Fruit fly (Drosophila melanogaster) whole organism, prepupa: ENCODE measurements around the gene CG4650.

ENCODE experiments used
- CG10631 ChIP-seq: fragments of 200-800 bp; sonication (Bioruptor generic); optimal IDR thresholded peaks from 2 replicates; lab custom pipeline; 2016; ENCODE audit warnings: missing biosample characterization, missing genetic modification characterization
- CG10669 ChIP-seq: fragments of 200-800 bp; sonication (Bioruptor generic); optimal IDR thresholded peaks from 3 replicates; lab custom pipeline; 2018; ENCODE audit warnings: missing biosample characterization, mild to moderate bottlenecking, missing genetic modification characterization, moderate library complexity
- CG11294 ChIP-seq: fragments of 200-800 bp; sonication (Bioruptor generic); IDR thresholded peaks from 2 replicates; pipeline ENCODE4 v1.3.6; 2022; ENCODE audit warnings: missing biosample characterization, missing genetic modification characterization
- CG15336 ChIP-seq: fragments of 200-800 bp; sonication (Bioruptor generic); IDR thresholded peaks from 2 replicates; pipeline ENCODE4 v1.3.6; 2022; ENCODE audit warnings: missing biosample characterization, missing genetic modification characterization
- CG1621 ChIP-seq: fragments of 200-800 bp; sonication (Bioruptor generic); optimal IDR thresholded peaks from 3 replicates; lab custom pipeline; 2018; ENCODE audit warnings: missing biosample characterization, mild to moderate bottlenecking, missing genetic modification characterization
- CG3032 ChIP-seq: fragments of 200-800 bp; optimal IDR thresholded peaks from 2 replicates; lab custom pipeline; 2019; ENCODE audit warnings: missing biosample characterization, mild to moderate bottlenecking, missing genetic modification characterization, moderate library complexity
- CG31627 ChIP-seq: fragments of 200-800 bp; sonication (Bioruptor generic); optimal IDR thresholded peaks from 3 replicates; lab custom pipeline; 2016; ENCODE audit warnings: missing biosample characterization, missing genetic modification characterization
- CG4318 ChIP-seq: fragments of 200-800 bp; sonication (Bioruptor generic); optimal IDR thresholded peaks from 3 replicates; lab custom pipeline; 2017; ENCODE audit warnings: missing biosample characterization, mild to moderate bottlenecking, missing genetic modification characterization
- CG6276 ChIP-seq: fragments of 200-800 bp; sonication (Bioruptor generic); optimal IDR thresholded peaks from 2 replicates; lab custom pipeline; 2017; ENCODE audit warnings: missing biosample characterization, mild to moderate bottlenecking, missing genetic modification characterization
- CG6792 ChIP-seq: fragments of 200-800 bp; sonication (Bioruptor generic); optimal IDR thresholded peaks from 3 replicates; lab custom pipeline; 2016; ENCODE audit warnings: missing biosample characterization, missing genetic modification characterization
- CG7368 ChIP-seq: fragments of 200-800 bp; sonication (Bioruptor generic); optimal IDR thresholded peaks from 3 replicates; lab custom pipeline; 2016; ENCODE audit warnings: missing biosample characterization, missing genetic modification characterization
- CG8119 ChIP-seq: fragments of 200-800 bp; sonication (Bioruptor generic); IDR thresholded peaks from 3 replicates; pipeline ENCODE4 v1.3.6; 2022; ENCODE audit warnings: missing biosample characterization, missing genetic modification characterization
- CG9139 ChIP-seq: fragments of 200-800 bp; sonication (Bioruptor generic); optimal IDR thresholded peaks from 3 replicates; lab custom pipeline; 2017; ENCODE audit warnings: missing biosample characterization, mild to moderate bottlenecking, missing genetic modification characterization
- Eip75B ChIP-seq: fragments of 200-800 bp; sonication (Bioruptor generic); optimal IDR thresholded peaks from 3 replicates; lab custom pipeline; 2016; ENCODE audit warnings: missing biosample characterization, missing genetic modification characterization
- Eip78C ChIP-seq: fragments of 200-800 bp; sonication (Bioruptor generic); peaks from one replicate; lab custom pipeline; 2016; ENCODE audit warnings: missing biosample characterization, missing genetic modification characterization
- Ets21C ChIP-seq: fragments of 200-800 bp; sonication (Bioruptor generic); optimal IDR thresholded peaks from 3 replicates; lab custom pipeline; 2016; ENCODE audit warnings: missing biosample characterization, missing genetic modification characterization
- Ets96B ChIP-seq: fragments of 200-800 bp; optimal IDR thresholded peaks from 2 replicates; lab custom pipeline; 2019; ENCODE audit warnings: missing biosample characterization, mild to moderate bottlenecking, missing genetic modification characterization, moderate library complexity
- Hr38 ChIP-seq: sonication (Bioruptor generic); optimal IDR thresholded peaks from 2 replicates; lab custom pipeline; 2016; ENCODE audit warnings: missing biosample characterization, missing genetic modification characterization
- Hr39 ChIP-seq: fragments of 200-800 bp; sonication (Bioruptor generic); optimal IDR thresholded peaks from 2 replicates; lab custom pipeline; 2016; ENCODE audit warnings: missing biosample characterization, missing genetic modification characterization
- Lpt ChIP-seq: fragments of 200-800 bp; sonication (Bioruptor generic); optimal IDR thresholded peaks from 3 replicates; lab custom pipeline; 2016; ENCODE audit warnings: missing biosample characterization, missing genetic modification characterization
- Met ChIP-seq: fragments of 200-800 bp; sonication (Bioruptor generic); optimal IDR thresholded peaks from 3 replicates; lab custom pipeline; 2016; ENCODE audit warnings: missing biosample characterization, missing genetic modification characterization
- OdsH ChIP-seq: fragments of 200-800 bp; sonication (Bioruptor generic); optimal IDR thresholded peaks from 3 replicates; lab custom pipeline; 2016; ENCODE audit warnings: missing biosample characterization, missing genetic modification characterization
- Smox ChIP-seq: fragments of 200-800 bp; sonication (Bioruptor generic); optimal IDR thresholded peaks from 3 replicates; lab custom pipeline; 2016; ENCODE audit warnings: missing biosample characterization, missing genetic modification characterization
- Sox14 ChIP-seq: fragments of 200-800 bp; sonication (Bioruptor generic); optimal IDR thresholded peaks from 3 replicates; lab custom pipeline; 2016; ENCODE audit warnings: missing biosample characterization, missing genetic modification characterization
- Sox15 ChIP-seq: fragments of 200-800 bp; sonication (Bioruptor generic); optimal IDR thresholded peaks from 3 replicates; lab custom pipeline; 2016; ENCODE audit warnings: missing biosample characterization, missing genetic modification characterization
- acj6 ChIP-seq: fragments of 200-800 bp; sonication (Bioruptor generic); optimal IDR thresholded peaks from 3 replicates; lab custom pipeline; 2016; ENCODE audit warnings: missing biosample characterization, missing genetic modification characterization
- cyc ChIP-seq: fragments of 200-800 bp; sonication (Bioruptor generic); optimal IDR thresholded peaks from 3 replicates; lab custom pipeline; 2016; ENCODE audit warnings: missing biosample characterization, missing genetic modification characterization
- dac ChIP-seq: fragments of 200-800 bp; sonication (Bioruptor generic); optimal IDR thresholded peaks from 2 replicates; lab custom pipeline; 2017; ENCODE audit warnings: missing biosample characterization, mild to moderate bottlenecking, missing genetic modification characterization
- esn ChIP-seq: fragments of 200-800 bp; sonication (Bioruptor generic); optimal IDR thresholded peaks from 2 replicates; lab custom pipeline; 2016; ENCODE audit warnings: missing biosample characterization, mild to moderate bottlenecking, missing genetic modification characterization, moderate library complexity
- fd59A ChIP-seq: fragments of 200-800 bp; sonication (Bioruptor generic); optimal IDR thresholded peaks from 2 replicates; lab custom pipeline; 2017; ENCODE audit warnings: missing biosample characterization, mild to moderate bottlenecking, missing genetic modification characterization, missing genetic modification reagents
- fkh ChIP-seq: fragments of 200-800 bp; sonication (Bioruptor generic); optimal IDR thresholded peaks from 3 replicates; lab custom pipeline; 2017; ENCODE audit warnings: missing biosample characterization, mild to moderate bottlenecking, missing genetic modification characterization, moderate library complexity
- lz ChIP-seq: fragments of 200-800 bp; sonication (Bioruptor generic); optimal IDR thresholded peaks from 3 replicates; lab custom pipeline; 2016; ENCODE audit warnings: missing biosample characterization, missing genetic modification characterization
- net ChIP-seq: fragments of 200-800 bp; sonication (Bioruptor generic); optimal IDR thresholded peaks from 3 replicates; lab custom pipeline; 2016; ENCODE audit warnings: missing biosample characterization, missing genetic modification characterization
- pdm3 ChIP-seq: fragments of 200-800 bp; sonication (Bioruptor generic); optimal IDR thresholded peaks from 3 replicates; lab custom pipeline; 2016; ENCODE audit warnings: missing biosample characterization, missing genetic modification characterization
- salr ChIP-seq, 2 experiments: fragments of 200-800 bp; sonication (Bioruptor generic); optimal IDR thresholded peaks; 3 replicates each; lab custom pipeline; 2016 to 2018; ENCODE audit warnings: missing biosample characterization in 2 of 2, missing genetic modification characterization in 2 of 2, mild to moderate bottlenecking in 1 of 2
- spab ChIP-seq: fragments of 200-800 bp; sonication (Bioruptor generic); optimal IDR thresholded peaks from 2 replicates; lab custom pipeline; 2017; ENCODE audit warnings: missing biosample characterization, mild to moderate bottlenecking, missing genetic modification characterization, missing genetic modification reagents
- svp ChIP-seq: fragments of 200-800 bp; sonication (Bioruptor generic); peaks from one replicate; lab custom pipeline; 2016; ENCODE audit warnings: missing biosample characterization, missing genetic modification characterization
- topi ChIP-seq: fragments of 200-800 bp; sonication (Bioruptor generic); optimal IDR thresholded peaks from 3 replicates; lab custom pipeline; 2016; ENCODE audit warnings: missing biosample characterization, missing genetic modification characterization

Gene CG4650

DNA sequence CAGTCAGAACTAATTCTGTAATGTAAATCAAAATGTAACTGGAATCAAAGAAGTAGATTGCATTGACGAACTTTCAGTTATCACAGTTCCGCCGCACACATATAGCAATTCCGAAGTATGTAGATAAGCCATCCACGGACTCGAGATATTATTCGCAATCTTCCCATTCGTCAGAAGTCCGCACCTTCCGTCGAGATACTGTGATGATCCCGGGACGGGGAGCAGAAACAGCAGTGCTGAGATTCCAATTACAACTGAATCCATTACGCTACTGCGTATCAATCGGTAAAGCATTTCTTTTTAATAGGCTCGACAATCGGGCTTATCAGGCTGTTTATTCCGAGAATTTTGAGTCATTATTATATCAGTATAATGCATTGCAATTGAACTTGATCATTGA is at the start of gene CG4650:
TSS of gene CG4650 (minus strand) at position 269 of the 400 bp plus-strand sequence.
- TF ChIP-seq esn (GFP tag; lab: Kevin White, UChicago), result no peak
- TF ChIP-seq topi (GFP tag; lab: Kevin White, UChicago), result no peak
- TF ChIP-seq dac, result no peak
- peak; percentile 36 for TF ChIP-seq Eip78C (GFP tag; lab: Kevin White, UChicago)
- no peak for TF ChIP-seq Hr39 (GFP tag; lab: Kevin White, UChicago)
- TF ChIP-seq svp (GFP tag; lab: Kevin White, UChicago), result peak; percentile 92
- no peak for TF ChIP-seq CG11294
- no peak for TF ChIP-seq spab
- no peak for TF ChIP-seq fd59A (GFP tag; lab: Kevin White, UChicago)
- TF ChIP-seq CG6792 (GFP tag; lab: Kevin White, UChicago), result no peak
- no peak for TF ChIP-seq acj6 (GFP tag; lab: Kevin White, UChicago)
- no peak for TF ChIP-seq Sox15 (GFP tag; lab: Kevin White, UChicago)
- no peak for TF ChIP-seq Ets21C (GFP tag; lab: Kevin White, UChicago)
- TF ChIP-seq Smox (GFP tag; lab: Kevin White, UChicago), result no peak
- no peak for TF ChIP-seq CG31627 (GFP tag; lab: Kevin White, UChicago)

DNA sequence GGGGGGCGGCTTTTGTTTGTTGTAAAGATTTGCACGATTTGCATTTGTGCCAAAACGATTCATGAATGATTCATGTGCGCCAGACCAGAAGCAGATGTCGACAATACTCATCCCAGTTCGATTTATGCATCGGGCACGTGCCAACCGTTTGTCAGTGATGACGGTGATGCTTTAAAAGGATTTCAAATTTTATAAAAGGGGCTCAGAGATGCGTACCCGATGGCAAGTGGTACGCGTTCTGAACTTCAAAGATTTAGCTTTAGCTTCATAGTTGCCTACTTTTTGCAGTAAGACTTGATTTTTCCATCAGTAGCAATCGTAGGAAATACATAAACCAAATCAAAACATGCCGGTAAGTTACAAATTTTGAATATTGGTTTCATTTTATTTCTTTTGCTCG is 35.7 kb upstream of the CG4650 start, which contains the start of gene CG33309:
TSS of gene CG33309 (plus strand) at position 301 of the 400 bp plus-strand sequence.
- no peak for TF ChIP-seq CG6276 (GFP tag; lab: Kevin White, UChicago)
- TF ChIP-seq CG3032, result no peak
- TF ChIP-seq CG15336, result no peak
- TF ChIP-seq CG1621 (tag; lab: Kevin White, UChicago), result no peak
- TF ChIP-seq fkh (GFP tag; lab: Kevin White, UChicago), result no peak
- no peak for TF ChIP-seq lz (GFP tag; lab: Kevin White, UChicago)
- TF ChIP-seq Sox15 (GFP tag; lab: Kevin White, UChicago), result no peak
- no peak for TF ChIP-seq CG8119 (GFP tag; lab: Robert Waterston, UW)
- TF ChIP-seq salr (GFP tag; optimal IDR thresholded peaks at IDR 0.05; lab: Kevin White, UChicago), result no peak
- no peak for TF ChIP-seq pdm3 (GFP tag; lab: Kevin White, UChicago)
- TF ChIP-seq Ets96B, result no peak
- no peak for TF ChIP-seq Eip75B (GFP tag; lab: Kevin White, UChicago)
- TF ChIP-seq net (GFP tag; lab: Kevin White, UChicago), result no peak
- TF ChIP-seq CG6792 (GFP tag; lab: Kevin White, UChicago), result no peak
- no peak for TF ChIP-seq Met (GFP tag; lab: Kevin White, UChicago)
- TF ChIP-seq Sox14 (GFP tag; lab: Kevin White, UChicago), result no peak
- no peak for TF ChIP-seq CG7368 (GFP tag; lab: Kevin White, UChicago)
- TF ChIP-seq CG10669 (GFP tag; lab: Kevin White, UChicago), result no peak
- TF ChIP-seq CG11294, result no peak

dm6 chr2L:14802034-14802433 is 27.3 kb upstream of the CG4650 start, which contains the start of gene CG33308:
Gene CG33308, plus strand, starts transcription at chr2L:14802334.
- no peak for TF ChIP-seq CG4318 (GFP tag; lab: Kevin White, UChicago)
- no peak for TF ChIP-seq Hr38 (GFP tag; lab: Kevin White, UChicago)
- TF ChIP-seq CG6792 (GFP tag; lab: Kevin White, UChicago), result no peak
- TF ChIP-seq dac, result no peak
- no peak for TF ChIP-seq acj6 (GFP tag; lab: Kevin White, UChicago)
- no peak for TF ChIP-seq cyc
- no peak for TF ChIP-seq Lpt
- TF ChIP-seq CG11294, result no peak
- no peak for TF ChIP-seq CG7368 (GFP tag; lab: Kevin White, UChicago)
- TF ChIP-seq Eip78C (GFP tag; lab: Kevin White, UChicago), result no peak
- no peak for TF ChIP-seq Ets96B
- no peak for TF ChIP-seq Ets21C (GFP tag; lab: Kevin White, UChicago)
- no peak for TF ChIP-seq CG3032
- TF ChIP-seq OdsH (GFP tag; lab: Kevin White, UChicago), result no peak
- no peak for TF ChIP-seq CG10631 (GFP tag; lab: Kevin White, UChicago)
- TF ChIP-seq spab, result no peak
- TF ChIP-seq Sox14 (GFP tag; lab: Kevin White, UChicago), result no peak
- no peak for TF ChIP-seq CG9139
